Worm (Caenorhabditis elegans) whole organism, mixed stage, embryonic: ENCODE data around the gene snr-4.
A peak's percentile ranks its signal among the peaks of the same experiment; 100 is the strongest.
"Not testable (repeated sequence)": the region's sequence is repeated elsewhere in the genome, so short reads cannot be mapped to it uniquely, and the experiment has no call there.

ENCODE experiments used
- bed-3 ChIP-seq: fragments of 200-800 bp; sonication (Bioruptor generic); optimal IDR thresholded peaks from 3 replicates; lab custom pipeline; 2018; ENCODE audit warnings: mild to moderate bottlenecking, missing genetic modification characterization, moderate library complexity, missing compliant biosample characterization
- blmp-1 ChIP-seq: fragments of 150-350 bp; optimal IDR thresholded peaks from 2 replicates; lab custom pipeline; 2014; ENCODE audit warnings: missing biosample characterization, missing genetic modification characterization
- ceh-39 ChIP-seq: fragments of 150-350 bp; optimal IDR thresholded peaks from 2 replicates; lab custom pipeline; 2014; ENCODE audit warnings: missing biosample characterization, missing genetic modification characterization
- ceh-43 ChIP-seq: fragments of 200-800 bp; sonication (Bioruptor generic); optimal IDR thresholded peaks from 2 replicates; lab custom pipeline; 2018; ENCODE audit warnings: mild to moderate bottlenecking, missing genetic modification characterization, moderate library complexity, missing compliant biosample characterization
- ceh-83 ChIP-seq: fragments of 200-800 bp; sonication (Bioruptor generic); optimal IDR thresholded peaks from 2 replicates; lab custom pipeline; 2018; ENCODE audit warnings: mild to moderate bottlenecking, missing genetic modification characterization, missing compliant biosample characterization
- ces-1 ChIP-seq: fragments of 150-350 bp; optimal IDR thresholded peaks from 2 replicates; lab custom pipeline; 2014; ENCODE audit warnings: missing biosample characterization, missing genetic modification reagents, missing genetic modification characterization
- cnd-1 ChIP-seq: fragments of 200-800 bp; sonication (Bioruptor generic); optimal IDR thresholded peaks from 2 replicates; lab custom pipeline; 2018; ENCODE audit warnings: mild to moderate bottlenecking, missing genetic modification characterization, missing compliant biosample characterization
- drap-1 ChIP-seq: fragments of 200-800 bp; sonication (Bioruptor generic); optimal IDR thresholded peaks from 3 replicates; lab custom pipeline; 2018; ENCODE audit warnings: mild to moderate bottlenecking, missing genetic modification characterization, missing compliant biosample characterization
- elt-3 ChIP-seq: fragments of 150-350 bp; optimal IDR thresholded peaks from 2 replicates; lab custom pipeline; 2014; ENCODE audit warnings: missing biosample characterization, missing genetic modification characterization
- flh-1 ChIP-seq: fragments of 200-800 bp; sonication (Bioruptor generic); optimal IDR thresholded peaks from 2 replicates; lab custom pipeline; 2018; ENCODE audit warnings: mild to moderate bottlenecking, missing genetic modification characterization, moderate library complexity, missing compliant biosample characterization
- hlh-1 ChIP-seq: fragments of 150-350 bp; optimal IDR thresholded peaks from 2 replicates; lab custom pipeline; 2014; ENCODE audit warnings: missing biosample characterization, missing genetic modification reagents, missing genetic modification characterization
- lsy-2 ChIP-seq: fragments of 150-350 bp; optimal IDR thresholded peaks from 2 replicates; lab custom pipeline; 2014; ENCODE audit warnings: missing biosample characterization, missing genetic modification characterization
- mab-5 ChIP-seq: fragments of 150-350 bp; optimal IDR thresholded peaks from 2 replicates; lab custom pipeline; 2014; ENCODE audit warnings: missing biosample characterization, missing genetic modification characterization
- mls-2 ChIP-seq: sonication (generic microtip); optimal IDR thresholded peaks from 2 replicates; lab custom pipeline; 2016; ENCODE audit warnings: mild to moderate bottlenecking, missing genetic modification characterization, moderate library complexity, missing compliant biosample characterization
- nhr-12 ChIP-seq: fragments of 150-350 bp; optimal IDR thresholded peaks from 2 replicates; lab custom pipeline; 2014; ENCODE audit warnings: missing biosample characterization, missing genetic modification characterization
- nhr-2 ChIP-seq: fragments of 150-350 bp; optimal IDR thresholded peaks from 2 replicates; lab custom pipeline; 2014; ENCODE audit warnings: missing biosample characterization, missing genetic modification characterization
- nhr-237 ChIP-seq: fragments of 150-350 bp; optimal IDR thresholded peaks from 2 replicates; lab custom pipeline; 2014; ENCODE audit warnings: missing biosample characterization, missing genetic modification characterization
- nhr-28 ChIP-seq: fragments of 150-350 bp; optimal IDR thresholded peaks from 2 replicates; lab custom pipeline; 2014; ENCODE audit warnings: missing biosample characterization, missing genetic modification characterization
- nhr-76 ChIP-seq: sonication (generic microtip); optimal IDR thresholded peaks from 2 replicates; lab custom pipeline; 2017; ENCODE audit warnings: missing biosample characterization, missing genetic modification characterization
- snpc-4 ChIP-seq: fragments of 150-350 bp; optimal IDR thresholded peaks from 2 replicates; lab custom pipeline; 2014; ENCODE audit warnings: missing biosample characterization, missing genetic modification characterization
- sptf-1 ChIP-seq: sonication (generic microtip); optimal IDR thresholded peaks from 2 replicates; lab custom pipeline; 2017; ENCODE audit warnings: mild to moderate bottlenecking, missing genetic modification characterization, moderate library complexity, missing compliant biosample characterization
- tbx-8 ChIP-seq: fragments of 200-800 bp; sonication (Bioruptor generic); optimal IDR thresholded peaks from 2 replicates; lab custom pipeline; 2018; ENCODE audit warnings: mild to moderate bottlenecking, missing genetic modification characterization, moderate library complexity, missing compliant biosample characterization
- unc-120 ChIP-seq: sonication (generic microtip); optimal IDR thresholded peaks from 2 replicates; lab custom pipeline; 2017; ENCODE audit warnings: missing genetic modification characterization, missing compliant biosample characterization; ENCODE audit not compliant: poor library complexity, severe bottlenecking
- unc-39 ChIP-seq: fragments of 150-350 bp; optimal IDR thresholded peaks from 2 replicates; lab custom pipeline; 2014; ENCODE audit warnings: missing biosample characterization, missing genetic modification characterization
- unc-62 ChIP-seq: fragments of 150-350 bp; optimal IDR thresholded peaks from 2 replicates; lab custom pipeline; 2014; ENCODE audit warnings: missing biosample characterization, missing genetic modification reagents, missing genetic modification characterization
- zip-8 ChIP-seq: fragments of 150-350 bp; optimal IDR thresholded peaks from 2 replicates; lab custom pipeline; 2014; ENCODE audit warnings: missing biosample characterization, missing genetic modification characterization
- ztf-11 ChIP-seq: fragments of 150-350 bp; optimal IDR thresholded peaks from 2 replicates; lab custom pipeline; 2014; ENCODE audit warnings: missing biosample characterization, missing genetic modification characterization

Gene snr-4

DNA sequence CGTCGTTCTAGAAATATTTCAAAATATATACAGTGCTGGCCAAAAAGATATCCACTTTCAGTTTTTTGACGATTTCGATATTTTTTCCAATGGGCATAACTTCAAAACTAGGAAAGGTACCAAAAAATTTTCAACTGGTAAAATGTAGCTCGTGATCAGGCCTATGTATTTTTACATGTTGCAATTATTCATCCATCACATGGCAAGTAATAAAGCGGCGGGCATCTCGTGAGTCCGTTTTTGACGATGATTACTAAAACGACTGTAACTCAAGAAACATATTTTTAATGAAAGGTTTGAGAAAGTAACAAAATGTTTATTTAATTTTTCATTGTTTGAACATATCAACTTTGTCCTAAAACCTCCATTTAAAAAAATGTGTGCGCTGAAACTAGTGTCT, 40.5 kb upstream of the snr-4 start, which contains the start of gene F10C2.3:
Gene F10C2.3, plus strand, starts transcription at position 301 of the 400 bp plus-strand sequence.
- TF ChIP-seq hlh-1; snpc-4 (tag; lab: Kevin White, UChicago); ceh-83 (GFP tag; lab: Kevin White, UChicago): not testable (repeated sequence)

DNA sequence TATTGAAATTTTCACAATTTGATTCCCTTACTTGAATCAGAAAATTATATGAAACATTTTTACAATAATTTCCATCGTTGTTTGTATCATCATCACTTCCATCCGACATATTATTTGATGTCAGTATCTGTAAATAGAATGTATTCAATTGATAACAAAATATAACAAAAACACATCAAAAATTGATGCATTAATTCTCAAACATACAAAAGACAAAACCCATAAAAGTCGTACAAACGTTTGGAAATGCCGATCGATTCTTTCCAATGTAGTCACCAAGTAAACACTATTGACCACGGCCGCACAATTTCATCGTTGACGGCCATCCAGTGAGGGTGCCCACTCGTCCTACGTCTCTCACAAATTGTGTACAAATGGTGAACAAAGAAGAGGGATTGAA, 33.8 kb upstream of the snr-4 start, which contains the start of gene add-2:
Gene add-2, minus strand, starts transcription at position 109 of the 400 bp plus-strand sequence.
- TF ChIP-seq unc-120 (tag; lab: Kevin White, UChicago) (no peak), ceh-39 (no peak), nhr-76 (no peak), elt-3 (tag; lab: Kevin White, UChicago) (no peak), ceh-83 (GFP tag; lab: Kevin White, UChicago) (no peak)

DNA sequence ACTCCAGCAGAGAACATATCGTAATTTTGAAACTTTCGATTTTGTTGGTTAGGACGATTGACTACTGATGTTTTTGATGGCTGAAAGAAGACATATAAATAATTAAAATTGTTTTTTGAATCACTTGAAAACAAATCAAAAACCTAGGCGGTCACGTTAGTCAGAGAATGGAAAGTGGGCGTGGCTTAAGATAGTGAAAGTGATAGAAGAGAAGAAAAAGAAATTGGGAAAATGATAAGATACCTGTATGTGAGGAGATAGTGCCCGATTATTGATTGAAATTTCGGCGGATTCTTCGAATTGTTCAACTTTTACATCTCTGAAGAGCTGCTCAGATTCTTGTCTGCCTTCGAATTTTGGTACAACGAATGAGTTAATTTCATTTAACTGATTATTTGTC, 32.2 kb upstream of the snr-4 start:
- no peak for TF ChIP-seq ceh-43 (GFP tag; lab: Kevin White, UChicago)
- peak; percentile 36 for TF ChIP-seq blmp-1 (tag; lab: Kevin White, UChicago)

DNA sequence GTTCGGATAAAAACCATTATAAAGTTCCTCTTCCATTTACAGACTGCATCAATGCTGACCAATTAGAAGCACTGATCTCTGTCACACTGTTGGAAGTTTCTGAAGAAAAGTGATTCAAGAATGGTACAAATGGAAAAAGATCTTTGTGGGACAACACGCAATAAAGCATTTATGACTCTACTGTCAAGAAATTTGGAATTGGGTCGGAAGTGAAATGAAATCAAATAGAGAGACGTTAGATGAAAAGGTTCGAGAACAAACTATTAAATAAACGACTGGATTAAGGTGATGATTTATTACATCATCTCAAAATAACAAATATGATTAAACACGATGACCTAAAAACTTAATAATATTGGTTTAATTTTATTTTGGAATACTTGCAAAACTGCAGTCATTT, 27.0 kb upstream of the snr-4 start, which contains the start of gene F57F5.3:
Gene F57F5.3, minus strand, starts transcription at position 101 of the 400 bp plus-strand sequence.
- TF ChIP-seq ztf-11 (no peak), mls-2 (tag; lab: Kevin White, UChicago) (no peak), nhr-2 (tag; lab: Kevin White, UChicago) (no peak), elt-3 (tag; lab: Kevin White, UChicago) (no peak), flh-1 (GFP tag; lab: Kevin White, UChicago) (no peak), nhr-12 (tag; lab: Kevin White, UChicago) (no peak), blmp-1 (tag; lab: Kevin White, UChicago) (no peak), mab-5 (tag; lab: Kevin White, UChicago) (no peak), unc-120 (tag; lab: Kevin White, UChicago) (no peak), nhr-28 (tag; lab: Kevin White, UChicago) (no peak), lsy-2 (tag; lab: Kevin White, UChicago) (no peak)
- TF ChIP-seq, all 35 proteins: peak for 0

DNA sequence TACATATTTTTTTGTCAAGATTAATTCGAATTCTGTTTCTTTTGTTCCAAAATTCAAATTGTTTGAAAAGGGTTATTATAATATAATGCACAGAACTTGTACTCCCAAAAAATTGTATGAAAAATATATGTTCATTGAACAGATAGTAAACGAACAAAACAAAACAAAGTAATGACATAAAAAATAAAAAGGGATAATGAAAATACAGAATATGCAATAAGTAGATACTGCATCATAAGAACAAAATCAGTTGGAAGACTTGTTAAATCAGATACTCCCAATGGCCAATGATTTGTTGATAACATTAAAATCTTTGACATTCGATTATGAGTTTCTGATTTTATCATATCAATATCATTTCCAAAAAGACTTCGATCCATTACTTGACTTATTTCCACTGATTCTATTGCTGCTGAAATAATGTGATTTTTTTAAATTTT, 25.0 kb upstream of the snr-4 start:
- TF ChIP-seq bed-3 (GFP tag; lab: Kevin White, UChicago) (no peak), ztf-11 (no peak), cnd-1 (tag; lab: Kevin White, UChicago) (no peak), unc-39 (tag; lab: Kevin White, UChicago) (no peak), nhr-76 (no peak), unc-62 (GFP tag; lab: Kevin White, UChicago) (no peak), mab-5 (tag; lab: Kevin White, UChicago) (no peak), ces-1 (GFP tag; lab: Kevin White, UChicago) (no peak), drap-1 (GFP tag; lab: Kevin White, UChicago) (no peak), zip-8 (tag; lab: Kevin White, UChicago) (no peak), ceh-39 (no peak), hlh-1 (no peak), sptf-1 (tag; lab: Kevin White, UChicago) (no peak), nhr-237 (tag; lab: Kevin White, UChicago) (no peak), nhr-12 (tag; lab: Kevin White, UChicago) (no peak), tbx-8 (no peak)

DNA sequence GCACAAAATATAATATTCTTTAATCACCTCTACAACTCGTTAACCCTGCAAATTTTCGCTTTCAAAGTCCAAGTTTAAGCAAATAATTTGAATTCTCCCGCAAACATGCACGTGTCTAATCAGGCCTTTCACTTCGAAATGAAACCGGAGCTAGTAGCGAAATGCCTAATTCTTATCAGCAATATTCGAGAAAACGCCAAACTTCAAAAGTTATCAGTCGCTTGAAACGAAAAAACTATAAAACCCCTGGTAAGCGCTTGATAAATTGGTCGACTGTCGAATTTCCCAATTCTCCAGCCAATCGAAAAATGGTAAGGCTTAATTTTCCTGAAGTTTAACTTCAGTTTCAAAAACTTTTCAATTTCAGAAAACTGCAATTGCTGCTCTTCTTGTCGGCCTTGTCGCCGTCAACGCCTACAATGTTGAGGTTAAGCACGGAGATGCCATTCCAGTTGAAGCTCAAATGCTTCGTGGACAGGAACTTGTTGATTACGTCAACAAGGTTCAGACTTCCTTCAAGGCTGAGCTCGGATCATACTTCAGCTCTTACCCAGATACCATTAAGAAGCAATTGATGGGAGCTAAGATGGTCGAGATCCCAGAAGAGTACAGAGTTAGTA, 23.5 kb upstream of the snr-4 start, which contains the start of gene cpr-9:
Gene cpr-9, plus strand, starts transcription at position 188 of the 620 bp plus-strand sequence.
- TF ChIP-seq ceh-39 (no peak), cnd-1 (tag; lab: Kevin White, UChicago) (no peak), nhr-76 (no peak), mab-5 (tag; lab: Kevin White, UChicago) (no peak)
- TF ChIP-seq, all 35 proteins: peak for 0
